Worm (Caenorhabditis elegans) whole organism, dauer: ENCODE results near the gene tag-266.

ENCODE experiments used
- unc-62 ChIP-seq: sonication (generic microtip); optimal IDR thresholded peaks from 2 replicates; lab custom pipeline; 2017; ENCODE audit warnings: missing biosample characterization, missing genetic modification reagents, missing genetic modification characterization

The tag-266 gene

DNA sequence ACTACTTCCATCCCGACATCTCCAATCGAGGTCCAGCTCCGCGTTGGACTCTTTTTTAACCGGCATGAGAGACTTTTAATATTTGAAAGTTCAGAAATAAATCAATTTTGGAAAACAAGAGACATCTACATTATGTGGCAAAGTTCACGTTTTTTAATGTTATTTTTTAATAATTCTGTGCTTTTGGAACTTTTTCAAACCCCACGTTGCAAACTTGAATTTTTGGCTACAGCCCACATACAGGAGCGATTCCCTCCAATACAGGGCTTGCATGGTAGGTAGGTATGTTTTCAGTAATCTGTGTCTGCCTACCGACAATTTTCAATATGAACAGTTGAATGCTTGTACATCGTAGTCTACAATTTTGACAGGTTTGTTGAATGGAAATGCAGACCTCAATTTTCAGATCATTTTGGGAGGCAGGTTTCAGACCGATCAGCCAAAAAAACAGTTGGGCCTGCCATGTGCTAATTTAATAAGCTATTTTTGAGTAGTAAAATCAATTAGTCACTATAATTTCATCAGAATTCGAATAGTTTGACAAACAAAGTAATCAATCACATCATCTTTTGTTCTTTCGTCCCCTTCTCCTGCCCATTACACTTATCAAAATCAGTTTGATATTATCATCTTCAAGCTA is 34.5 kb downstream of the tag-266 start, which contains the start of the genes Y55B1AR.4 and ttr-7:
TSS of gene Y55B1AR.4 (minus strand) at position 101 of the 640 bp plus-strand sequence.
TSS of gene ttr-7 (plus strand) at position 590 of the 640 bp plus-strand sequence.
- no peak for TF ChIP-seq unc-62

- TF ChIP-seq unc-62: no peak
Observed at ce11 chrIII:600316-600932, 39.6 kb downstream of the tag-266 start, which contains the start of gene lec-6. TSS of gene lec-6 (minus strand) at chrIII:600366.

- no peak for TF ChIP-seq unc-62
Observed at ce11 chrIII:599279-599678, 40.7 kb downstream of the tag-266 start.

DNA sequence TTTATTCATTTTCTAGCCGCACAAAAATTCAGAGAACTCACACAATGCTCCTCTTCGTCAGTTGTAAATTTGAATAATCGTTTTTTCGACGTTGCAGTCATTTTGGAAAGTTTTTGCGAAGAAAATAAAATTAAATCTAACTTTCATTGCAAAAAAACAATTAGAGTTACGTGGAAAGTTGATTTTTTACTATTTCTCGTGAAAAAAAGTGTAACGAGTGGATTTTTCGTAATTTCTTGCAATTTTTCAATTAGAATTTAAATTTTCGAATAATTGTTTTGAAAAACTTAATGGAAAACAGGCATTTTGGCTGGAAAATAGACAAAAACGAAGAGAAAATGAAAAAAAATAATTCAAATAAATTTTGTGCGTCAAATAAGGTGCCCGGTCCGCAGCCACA is 41.3 kb downstream of the tag-266 start, which contains the start of gene Y55B1AR.2:
TSS of gene Y55B1AR.2 (minus strand) at position 101 of the 400 bp plus-strand sequence.
- no peak for TF ChIP-seq unc-62

DNA sequence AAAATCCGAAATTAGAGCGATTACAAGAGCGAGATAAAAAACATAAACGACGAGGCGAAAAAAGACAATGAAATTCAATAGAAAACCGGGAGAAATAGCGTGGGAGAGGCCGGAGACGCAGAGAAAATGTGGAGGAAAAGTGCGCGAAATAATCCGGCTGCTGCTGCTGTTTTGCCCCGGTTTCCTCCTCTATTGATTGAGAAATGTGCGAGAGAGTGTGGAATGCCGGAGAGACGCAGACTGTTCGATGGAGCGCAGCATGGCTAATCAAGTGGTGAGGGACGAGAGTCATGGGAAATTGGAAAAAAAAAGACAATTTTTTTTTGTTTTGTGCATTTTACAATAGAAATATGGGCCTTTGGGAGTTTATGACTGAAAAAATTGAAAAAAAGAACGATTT is 41.9 kb downstream of the tag-266 start:
- no peak for TF ChIP-seq unc-62

ce11 chrIII:595449-595848 is 44.6 kb downstream of the tag-266 start:
- TF ChIP-seq unc-62: no peak
